Worm (Caenorhabditis elegans) whole organism, late embryonic: Measurements from ENCODE around the gene C07G3.15.

ENCODE experiments used
- ceh-9 ChIP-seq: sonication (generic microtip); optimal IDR thresholded peaks from 2 replicates; lab custom pipeline; 2016; ENCODE audit warnings: mild to moderate bottlenecking, missing genetic modification characterization, inconsistent platforms, missing compliant biosample characterization
- dve-1 ChIP-seq: sonication (generic microtip); optimal IDR thresholded peaks from 2 replicates; lab custom pipeline; 2017; ENCODE audit warnings: antibody characterized with exemption, mild to moderate bottlenecking, missing genetic modification characterization, missing compliant biosample characterization
- gmeb-2 ChIP-seq: sonication (generic microtip); optimal IDR thresholded peaks from 2 replicates; lab custom pipeline; 2016; ENCODE audit warnings: missing genetic modification characterization, inconsistent platforms, missing compliant biosample characterization
- ztf-16 ChIP-seq: sonication (generic microtip); optimal IDR thresholded peaks from 2 replicates; lab custom pipeline; 2017; ENCODE audit warnings: missing genetic modification characterization, missing compliant biosample characterization

- TF ChIP-seq ceh-9 (tag; lab: Kevin White, UChicago) (no peak), dve-1 (tag; lab: Kevin White, UChicago) (no peak), ztf-16 (tag; lab: Kevin White, UChicago) (no peak), gmeb-2 (tag; lab: Kevin White, UChicago) (no peak)
These were observed 31.9 kb downstream of the C07G3.15 start for ce11 chrV:3464897-3465296.
